Fruit fly (Drosophila melanogaster) whole organism, wandering third instar larva: ENCODE data around the gene CG14441.
A peak's percentile ranks its signal among the peaks of the same experiment; 100 is the strongest.

Experiments
- CG9705 ChIP-seq: fragments of 200-800 bp; sonication (Bioruptor generic); optimal IDR thresholded peaks from 2 replicates; lab custom pipeline; 2018; ENCODE audit warnings: missing biosample characterization, mild to moderate bottlenecking, missing genetic modification characterization
- CrebA ChIP-seq: fragments of 200-800 bp; sonication (Bioruptor generic); optimal IDR thresholded peaks from 2 replicates; lab custom pipeline; 2016; ENCODE audit warnings: missing biosample characterization, mild to moderate bottlenecking, missing genetic modification characterization, borderline replicate concordance
- Dfd ChIP-seq: fragments of >200 bp; optimal IDR thresholded peaks from 2 replicates; lab custom pipeline; 2017; ENCODE audit warnings: missing biosample characterization, missing genetic modification characterization
- Dif ChIP-seq: fragments of 200-275, 200-300 bp; sonication (Bioruptor generic); optimal IDR thresholded peaks from 2 replicates; lab custom pipeline; 2018; ENCODE audit warnings: missing biosample characterization, missing genetic modification characterization; ENCODE audit not compliant: partially characterized antibody
- GATAd ChIP-seq: sonication (Bioruptor generic); optimal IDR thresholded peaks from 2 replicates; lab custom pipeline; 2016; ENCODE audit warnings: missing biosample characterization, missing genetic modification characterization
- HLH106 ChIP-seq: fragments of 200-800 bp; optimal IDR thresholded peaks from 3 replicates; lab custom pipeline; 2019; ENCODE audit warnings: missing biosample characterization, mild to moderate bottlenecking, missing genetic modification characterization, moderate library complexity
- Hnf4 ChIP-seq: fragments of 200-800 bp; sonication (Bioruptor generic); optimal IDR thresholded peaks from 2 replicates; lab custom pipeline; 2016; ENCODE audit warnings: missing biosample characterization, mild to moderate bottlenecking, missing genetic modification characterization
- Hr78 ChIP-seq: fragments of >200 bp; optimal IDR thresholded peaks from 2 replicates; lab custom pipeline; 2017; ENCODE audit warnings: missing biosample characterization, missing genetic modification characterization
- Hr83 ChIP-seq: fragments of 200-300 bp; sonication (Bioruptor generic); optimal IDR thresholded peaks from 2 replicates; lab custom pipeline; 2016; ENCODE audit warnings: missing biosample characterization, mild to moderate bottlenecking, missing genetic modification characterization, moderate library complexity; ENCODE audit not compliant: poor library complexity, severe bottlenecking
- Jra ChIP-seq: sonication (Bioruptor generic); optimal IDR thresholded peaks from 2 replicates; lab custom pipeline; 2016; ENCODE audit warnings: missing biosample characterization, missing genetic modification characterization
- Mio ChIP-seq: sonication (Bioruptor generic); optimal IDR thresholded peaks from 2 replicates; lab custom pipeline; 2016; ENCODE audit warnings: missing biosample characterization, missing genetic modification characterization
- N ChIP-seq: fragments of >200 bp; optimal IDR thresholded peaks from 2 replicates; lab custom pipeline; 2018; ENCODE audit warnings: missing biosample characterization, missing external identifiers, missing genetic modification characterization
- OdsH ChIP-seq: fragments of 200-800 bp; sonication (Bioruptor generic); optimal IDR thresholded peaks from 2 replicates; lab custom pipeline; 2016; ENCODE audit warnings: missing biosample characterization, mild to moderate bottlenecking, missing genetic modification characterization
- Rel ChIP-seq, 2 experiments: fragments of 200-800 bp; sonication (Bioruptor generic) in 1 of 2; optimal IDR thresholded peaks; 2 replicates in 1 of 2; 3 replicates in 1 of 2; lab custom pipeline; 2016 to 2019; ENCODE audit warnings: mild to moderate bottlenecking in 2 of 2, missing biosample characterization in 2 of 2, missing genetic modification characterization in 2 of 2, moderate library complexity in 1 of 2
- Sp1 ChIP-seq: fragments of 200-800 bp; sonication (Bioruptor generic); optimal IDR thresholded peaks from 3 replicates; lab custom pipeline; 2019; ENCODE audit warnings: missing biosample characterization, mild to moderate bottlenecking, missing genetic modification characterization, moderate library complexity
- Vsx2 ChIP-seq: fragments of 200-300, 225-300 bp; sonication (Bioruptor generic); optimal IDR thresholded peaks from 2 replicates; lab custom pipeline; 2018; ENCODE audit warnings: missing biosample characterization, missing genetic modification characterization; ENCODE audit not compliant: partially characterized antibody
- dl ChIP-seq, 2 experiments: fragments of 175-275, 200-275 bp in 1 of 2; fragments of 200-275 bp in 1 of 2; sonication (Bioruptor generic); optimal IDR thresholded peaks; lab custom pipeline; 2018; ENCODE audit warnings: mild to moderate bottlenecking in 2 of 2, missing biosample characterization in 2 of 2, missing genetic modification characterization in 2 of 2, moderate library complexity in 2 of 2; ENCODE audit not compliant: partially characterized antibody in 2 of 2, insufficient read depth in 1 of 2
- dmrt93B ChIP-seq: fragments of 200-800 bp; sonication (Bioruptor generic); optimal IDR thresholded peaks from 2 replicates; lab custom pipeline; 2018; ENCODE audit warnings: missing biosample characterization, mild to moderate bottlenecking, missing genetic modification characterization
- dsf ChIP-seq: sonication (Bioruptor generic); optimal IDR thresholded peaks from 2 replicates; lab custom pipeline; 2016; ENCODE audit warnings: missing biosample characterization, missing genetic modification characterization, borderline replicate concordance
- ey ChIP-seq: fragments of 200-800 bp; sonication (Bioruptor generic); optimal IDR thresholded peaks from 2 replicates; lab custom pipeline; 2016; ENCODE audit warnings: missing biosample characterization, missing genetic modification characterization
- foxo ChIP-seq, 2 experiments: fragments of 200-800 bp; sonication (Bioruptor generic); optimal IDR thresholded peaks; 2 replicates in 1 of 2; 3 replicates in 1 of 2; lab custom pipeline; 2016 to 2017; ENCODE audit warnings: missing biosample characterization in 2 of 2, missing genetic modification characterization in 2 of 2
- fru ChIP-seq: fragments of 200-800 bp; sonication (Bioruptor generic); optimal IDR thresholded peaks from 3 replicates; lab custom pipeline; 2016; ENCODE audit warnings: missing biosample characterization, mild to moderate bottlenecking, missing genetic modification characterization
- h ChIP-seq: fragments of 200-800 bp; sonication (Bioruptor generic); optimal IDR thresholded peaks from 3 replicates; lab custom pipeline; 2016; ENCODE audit warnings: missing biosample characterization, mild to moderate bottlenecking, missing genetic modification characterization
- jim ChIP-seq: fragments of 175-275, 200-325 bp; sonication (Bioruptor generic); optimal IDR thresholded peaks from 2 replicates; lab custom pipeline; 2016; ENCODE audit warnings: missing biosample characterization, mild to moderate bottlenecking, missing genetic modification characterization
- lola ChIP-seq: fragments of >200 bp; optimal IDR thresholded peaks from 2 replicates; lab custom pipeline; 2017; ENCODE audit warnings: missing biosample characterization, missing genetic modification characterization
- pan ChIP-seq: fragments of >200 bp; optimal IDR thresholded peaks from 2 replicates; lab custom pipeline; 2017
- psq ChIP-seq: fragments of 200-800 bp; sonication (Bioruptor generic); optimal IDR thresholded peaks from 3 replicates; lab custom pipeline; 2017; ENCODE audit warnings: missing biosample characterization, mild to moderate bottlenecking, missing genetic modification characterization, moderate library complexity
- sage ChIP-seq: fragments of 200-800 bp; sonication (Bioruptor generic); optimal IDR thresholded peaks from 2 replicates; lab custom pipeline; 2016; ENCODE audit warnings: missing biosample characterization, mild to moderate bottlenecking, missing genetic modification characterization
- sv ChIP-seq: fragments of 200-800 bp; sonication (Bioruptor generic); optimal IDR thresholded peaks from 3 replicates; lab custom pipeline; 2016; ENCODE audit warnings: missing biosample characterization, missing genetic modification characterization
- tai ChIP-seq: sonication (Bioruptor generic); optimal IDR thresholded peaks from 2 replicates; lab custom pipeline; 2016; ENCODE audit warnings: missing biosample characterization, missing genetic modification characterization
- woc ChIP-seq: sonication (Bioruptor generic); optimal IDR thresholded peaks from 2 replicates; lab custom pipeline; 2016; ENCODE audit warnings: missing biosample characterization, mild to moderate bottlenecking, missing genetic modification characterization

Gene CG14441

DNA sequence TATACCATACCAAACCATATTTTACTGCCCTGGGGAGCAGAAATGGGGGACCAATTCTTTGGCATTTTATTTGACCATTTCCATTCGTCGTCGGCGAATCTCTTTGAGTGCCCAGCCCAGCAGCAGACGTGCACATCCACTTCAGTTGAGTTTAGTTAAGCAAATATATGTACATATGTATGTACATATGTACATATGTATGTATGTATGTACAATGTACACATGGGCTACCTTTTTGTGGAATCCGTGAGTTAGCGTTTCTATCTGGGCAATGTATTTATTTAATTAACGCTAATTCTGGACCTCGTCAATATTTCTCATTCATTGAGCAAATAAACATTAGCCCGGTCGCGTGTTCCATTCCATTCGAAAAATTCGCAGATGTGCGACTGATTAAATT, 20.7 kb downstream of the CG14441 start:
- TF ChIP-seq CrebA (no peak), tai (GFP tag; lab: Kevin White, UChicago) (no peak), Hnf4 (GFP tag; lab: Kevin White, UChicago) (no peak), lola (GFP tag; lab: Kevin White, UChicago) (no peak), jim (GFP tag; lab: Kevin White, UChicago) (no peak), Hr78 (GFP tag; lab: Kevin White, UChicago) (no peak), foxo (GFP tag; optimal IDR thresholded peaks at IDR 0.05; lab: Kevin White, UChicago) (no peak), OdsH (GFP tag; lab: Kevin White, UChicago) (no peak)

DNA sequence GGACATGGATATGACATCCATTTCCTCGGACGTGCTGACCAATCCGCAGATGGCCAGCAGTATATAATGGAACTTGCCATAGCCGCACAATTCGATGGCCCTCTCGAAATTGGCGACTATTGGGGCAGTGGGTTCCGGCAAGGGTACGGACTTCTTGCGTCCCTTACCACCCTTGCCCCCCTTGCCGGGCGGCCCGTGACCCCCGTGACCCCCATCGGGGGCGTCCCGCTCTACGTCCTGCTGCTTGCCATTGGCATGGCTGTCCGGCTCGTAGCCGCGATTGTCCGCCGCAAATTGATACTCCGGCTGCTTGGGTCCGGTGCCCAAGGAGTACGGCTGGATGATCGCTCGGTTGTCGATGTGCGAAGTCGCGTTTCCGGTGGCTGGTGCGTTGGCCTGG, 24.3 kb downstream of the CG14441 start:
- TF ChIP-seq jim (GFP tag; lab: Kevin White, UChicago) (no peak), Dfd (peak; percentile 99)

DNA sequence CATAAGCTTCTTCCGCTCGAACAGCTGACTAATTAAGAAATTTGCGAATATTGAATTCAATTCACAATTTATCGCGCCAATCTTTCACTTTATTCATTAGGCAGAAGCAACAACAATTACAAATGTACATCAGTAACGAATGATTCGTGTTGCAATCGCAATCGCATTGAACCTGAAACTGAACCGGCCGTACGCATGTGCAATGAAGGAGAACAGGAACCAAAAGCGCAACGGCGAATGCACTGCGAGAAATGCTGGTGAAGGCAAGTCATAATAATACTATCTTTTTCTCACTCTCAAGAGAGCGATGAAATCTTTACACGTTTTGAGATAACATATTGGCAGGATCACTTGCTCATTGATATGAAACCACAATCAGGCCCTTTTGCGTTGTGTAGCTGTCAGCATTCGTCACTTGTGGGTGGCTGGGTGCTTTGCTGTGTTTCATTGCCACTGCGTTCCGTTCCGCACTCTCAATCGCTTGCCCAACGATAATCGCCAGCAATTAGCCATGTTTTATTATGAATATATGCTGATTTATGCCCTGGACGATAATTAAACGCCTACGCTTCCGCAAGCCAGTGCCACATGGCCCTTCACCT, 25.7 kb downstream of the CG14441 start:
- no peak for TF ChIP-seq psq (GFP tag; lab: Kevin White, UChicago)
- TF ChIP-seq Mio (GFP tag; lab: Kevin White, UChicago), result no peak
- TF ChIP-seq Dif (GFP tag; lab: Kevin White, UChicago), result peak; percentile 64
- no peak for TF ChIP-seq OdsH (GFP tag; lab: Kevin White, UChicago)
- TF ChIP-seq dmrt93B (GFP tag; lab: Kevin White, UChicago), result no peak
- no peak for TF ChIP-seq fru (GFP tag; lab: Kevin White, UChicago)
- TF ChIP-seq HLH106 (tag; lab: Kevin White, UChicago), result no peak

DNA sequence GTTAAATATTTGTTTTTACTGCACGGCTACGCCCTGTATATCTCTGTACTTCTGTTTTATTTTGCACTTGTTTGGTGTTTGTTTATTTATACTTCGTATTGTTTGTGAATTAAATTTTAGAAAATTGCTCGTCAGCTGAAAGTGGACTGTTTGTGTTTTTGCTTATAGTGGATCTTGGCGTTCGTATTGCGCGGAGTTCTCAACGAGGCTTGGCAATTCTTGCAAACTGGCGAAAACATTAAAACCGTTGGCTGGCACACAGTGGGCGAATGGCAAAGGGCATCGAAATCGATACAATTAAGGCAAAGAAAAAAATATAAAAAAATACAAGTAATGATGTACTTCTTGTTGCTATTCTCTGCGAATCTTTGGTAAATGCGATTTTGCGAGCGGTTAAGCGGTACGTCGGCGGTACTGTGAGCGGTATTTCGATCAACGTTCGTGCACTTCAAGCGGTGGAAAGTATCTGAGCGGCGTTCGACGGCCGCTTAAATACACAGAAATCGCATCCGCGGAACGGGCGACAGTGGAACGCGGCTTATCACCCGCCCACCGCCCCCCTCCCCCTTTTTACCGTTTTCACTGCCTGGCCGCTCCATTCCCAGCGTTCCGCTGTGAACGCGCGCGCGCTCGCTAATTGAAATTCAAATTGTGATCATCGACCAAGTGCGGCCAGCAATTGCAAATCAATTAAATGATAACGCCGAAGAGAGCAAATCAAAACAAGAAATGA, 27.6 kb downstream of the CG14441 start:
- TF ChIP-seq lola (GFP tag; lab: Kevin White, UChicago) (no peak), Hr83 (no peak), HLH106 (tag; lab: Kevin White, UChicago) (no peak), Dfd (peak; percentile 64), sv (no peak), dl (GFP tag; optimal IDR thresholded peaks at IDR 0.05; lab: Kevin White, UChicago; ENCODE audit: insufficient read depth in 1 of 2, partially characterized antibody in 2 of 2) (no peak), Vsx2 (no peak), pan (lab: Kevin White, UChicago) (no peak), CrebA (no peak), OdsH (GFP tag; lab: Kevin White, UChicago) (no peak), GATAd (GFP tag; lab: Kevin White, UChicago) (no peak), Rel (GFP tag; optimal IDR thresholded peaks at IDR 0.05; lab: Kevin White, UChicago) (no peak), Rel (tag; optimal IDR thresholded peaks at IDR 0.05; lab: Kevin White, UChicago) (peak; percentile 1)
- TF ChIP-seq, all 38 proteins: peak for 2

DNA sequence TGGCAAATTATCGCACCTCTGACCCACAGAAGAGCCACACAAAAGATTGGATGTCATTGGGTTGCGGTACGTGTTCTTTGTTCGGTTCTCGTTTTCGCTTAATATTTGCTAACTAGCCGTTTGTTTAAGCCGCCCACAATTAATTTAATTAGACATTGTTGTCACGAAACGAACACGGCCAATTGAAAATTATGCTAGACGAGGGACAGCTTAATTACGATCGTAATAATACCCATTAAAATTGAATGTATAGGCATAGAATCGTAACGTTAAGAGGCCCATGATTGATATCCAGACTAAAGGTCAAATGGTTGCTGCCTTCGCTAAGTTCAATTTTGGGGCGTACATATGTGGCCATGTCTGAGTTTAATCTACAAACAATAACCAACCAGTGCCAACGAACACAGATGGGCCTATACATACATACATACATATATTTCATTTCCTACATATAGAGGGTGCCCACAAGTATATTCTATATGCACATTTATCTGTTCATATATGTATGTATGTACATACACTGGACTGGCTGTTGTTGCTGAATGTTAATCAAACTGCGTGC, 29.4 kb downstream of the CG14441 start:
- TF ChIP-seq h (GFP tag; lab: Kevin White, UChicago) (no peak), N (no peak), CG9705 (GFP tag; lab: Kevin White, UChicago) (no peak), Dif (GFP tag; lab: Kevin White, UChicago) (no peak), fru (GFP tag; lab: Kevin White, UChicago) (no peak), woc (GFP tag; lab: Kevin White, UChicago) (no peak), Jra (no peak), ey (no peak), HLH106 (tag; lab: Kevin White, UChicago) (no peak), psq (GFP tag; lab: Kevin White, UChicago) (no peak), dl (GFP tag; optimal IDR thresholded peaks at IDR 0.05; lab: Kevin White, UChicago; ENCODE audit: insufficient read depth in 1 of 2, partially characterized antibody in 2 of 2) (no peak), sv (no peak), Sp1 (GFP tag; lab: Kevin White, UChicago) (no peak), pan (lab: Kevin White, UChicago) (no peak), sage (GFP tag; lab: Kevin White, UChicago) (no peak), dsf (GFP tag; lab: Kevin White, UChicago) (no peak), CrebA (no peak), tai (GFP tag; lab: Kevin White, UChicago) (no peak), Rel (GFP tag; optimal IDR thresholded peaks at IDR 0.05; lab: Kevin White, UChicago) (no peak), Rel (tag; optimal IDR thresholded peaks at IDR 0.05; lab: Kevin White, UChicago) (no peak)
